Fruit fly (Drosophila melanogaster) whole organism, pupa: Measurements from ENCODE around the gene CG3568.

ENCODE experiments used
- CG10348 ChIP-seq: fragments of 200-800 bp; sonication (Bioruptor generic); IDR thresholded peaks from 2 replicates; pipeline ENCODE4 v1.3.6; 2022; ENCODE audit warnings: missing biosample characterization, missing genetic modification characterization
- CG13204 ChIP-seq: fragments of 200-800 bp; sonication (Bioruptor generic); optimal IDR thresholded peaks from 2 replicates; lab custom pipeline; 2018; ENCODE audit warnings: missing biosample characterization, mild to moderate bottlenecking, missing genetic modification characterization, moderate library complexity
- CG14655 ChIP-seq: fragments of 200-800 bp; sonication (Bioruptor generic); optimal IDR thresholded peaks from 3 replicates; lab custom pipeline; 2017; ENCODE audit warnings: mild to moderate bottlenecking, missing biosample characterization, missing genetic modification reagents, missing genetic modification characterization
- CG15710 ChIP-seq: fragments of 200-800 bp; sonication (Bioruptor generic); optimal IDR thresholded peaks from 2 replicates; lab custom pipeline; 2018; ENCODE audit warnings: missing biosample characterization, mild to moderate bottlenecking, missing genetic modification characterization, moderate library complexity
- CG17806 ChIP-seq: fragments of 200-800 bp; sonication (Bioruptor generic); optimal IDR thresholded peaks from 2 replicates; lab custom pipeline; 2018; ENCODE audit warnings: missing biosample characterization, mild to moderate bottlenecking, missing genetic modification characterization, moderate library complexity
- CG34367 ChIP-seq: fragments of 200-800 bp; sonication (Bioruptor generic); optimal IDR thresholded peaks from 2 replicates; lab custom pipeline; 2018; ENCODE audit warnings: missing biosample characterization, mild to moderate bottlenecking, missing genetic modification characterization
- CG9948 ChIP-seq: fragments of 200-800 bp; sonication (Bioruptor generic); optimal IDR thresholded peaks from 2 replicates; lab custom pipeline; 2018; ENCODE audit warnings: missing biosample characterization, mild to moderate bottlenecking, missing genetic modification characterization, moderate library complexity
- D1 ChIP-seq: fragments of 200-800 bp; sonication (Bioruptor generic); optimal IDR thresholded peaks from 2 replicates; lab custom pipeline; 2018; ENCODE audit warnings: missing biosample characterization, mild to moderate bottlenecking, missing genetic modification characterization, moderate library complexity
- EcR ChIP-seq: fragments of 200-800 bp; sonication (Bioruptor generic); optimal IDR thresholded peaks from 3 replicates; lab custom pipeline; 2019; ENCODE audit warnings: missing biosample characterization, missing genetic modification characterization, mild to moderate bottlenecking, moderate library complexity, missing genetic modification reagents
- Pif1A ChIP-seq: fragments of 200-800 bp; sonication (Bioruptor generic); optimal IDR thresholded peaks from 3 replicates; lab custom pipeline; 2016; ENCODE audit warnings: missing biosample characterization, missing genetic modification characterization
- Pif1B ChIP-seq: fragments of 200-800 bp; sonication (Bioruptor generic); optimal IDR thresholded peaks from 3 replicates; lab custom pipeline; 2016; ENCODE audit warnings: missing biosample characterization, missing genetic modification characterization
- Snoo ChIP-seq: fragments of 200-800 bp; sonication (Bioruptor generic); optimal IDR thresholded peaks from 3 replicates; lab custom pipeline; 2017; ENCODE audit warnings: missing biosample characterization, mild to moderate bottlenecking, missing genetic modification characterization, inconsistent platforms
- rn ChIP-seq: fragments of 200-800 bp; sonication (Bioruptor generic); IDR thresholded peaks from 2 replicates; pipeline ENCODE4 v1.3.6; 2022; ENCODE audit warnings: missing biosample characterization, missing genetic modification characterization

- no peak for TF ChIP-seq CG9948
- TF ChIP-seq CG10348 (GFP tag; lab: Robert Waterston, UW), result no peak
- no peak for TF ChIP-seq CG15710 (tag; lab: Kevin White, UChicago)
- no peak for TF ChIP-seq Pif1B (GFP tag; lab: Kevin White, UChicago)
- TF ChIP-seq Pif1A (GFP tag; lab: Kevin White, UChicago), result no peak
- no peak for TF ChIP-seq EcR (GFP tag; lab: Kevin White, UChicago)
- no peak for TF ChIP-seq CG14655 (GFP tag; lab: Kevin White, UChicago)
- TF ChIP-seq CG34367 (tag; lab: Kevin White, UChicago), result no peak
- TF ChIP-seq D1 (tag; lab: Kevin White, UChicago), result no peak
- no peak for TF ChIP-seq CG17806 (tag; lab: Kevin White, UChicago)
- no peak for TF ChIP-seq Snoo (tag; lab: Kevin White, UChicago)
- no peak for TF ChIP-seq CG13204
- TF ChIP-seq rn, result no peak
These were observed 44.2 kb upstream of the CG3568 start for dm6 chrX:4498234-4498633.
